Fruit fly (Drosophila melanogaster): Measurements from ENCODE around the gene pcx.
A peak's percentile ranks its signal among the peaks of the same experiment; 100 is the strongest.

The pcx gene

dm6 chrX:2196086-2196732 is 28.9 kb upstream of the pcx start (continued):
- TF ChIP-seq Atf3 (GFP tag; optimal IDR thresholded peaks at IDR 0.05) (no peak), Ada2b (GFP tag; IDR thresholded peaks at IDR 0.05) (0 out of 2 replicates have a peak, but pooled peaks have one; percentile 12)

dm6 chrX:2197414-2198271 is 27.5 kb upstream of the pcx start:
- TF ChIP-seq CG11085 (GFP tag; IDR thresholded peaks at IDR 0.05) (no peak), CG34376 (GFP tag; optimal IDR thresholded peaks at IDR 0.05) (peak; percentile 22), Med (GFP tag) (peak; percentile 29), CG4820 (GFP tag; optimal IDR thresholded peaks at IDR 0.05) (peak; percentile 7), gt (GFP tag; IDR thresholded peaks at IDR 0.05) (no peak), gem (tag; optimal IDR thresholded peaks at IDR 0.05) (peak; percentile 2), tio (GFP tag; optimal IDR thresholded peaks at IDR 0.05) (no peak), CG12219 (GFP tag; optimal IDR thresholded peaks at IDR 0.05) (no peak), CG32772 (GFP tag; IDR thresholded peaks at IDR 0.05) (no peak), row (GFP tag; IDR thresholded peaks at IDR 0.05) (no peak), CG3995 (GFP tag; optimal IDR thresholded peaks at IDR 0.05) (no peak), CG32532 (GFP tag; IDR thresholded peaks at IDR 0.05) (no peak), Sry-β (GFP tag; optimal IDR thresholded peaks at IDR 0.05) (no peak), pzg (GFP tag; optimal IDR thresholded peaks at IDR 0.05) (no peak), Jarid2 (GFP tag; optimal IDR thresholded peaks at IDR 0.05) (no peak), CG5245 (GFP tag; optimal IDR thresholded peaks at IDR 0.05) (no peak), hb (GFP tag; IDR thresholded peaks at IDR 0.05; ENCODE audit: partially characterized antibody) (no peak), sug (tag; optimal IDR thresholded peaks at IDR 0.05) (peak; percentile 93), lola (GFP tag; optimal IDR thresholded peaks at IDR 0.05) (no peak)

DNA sequence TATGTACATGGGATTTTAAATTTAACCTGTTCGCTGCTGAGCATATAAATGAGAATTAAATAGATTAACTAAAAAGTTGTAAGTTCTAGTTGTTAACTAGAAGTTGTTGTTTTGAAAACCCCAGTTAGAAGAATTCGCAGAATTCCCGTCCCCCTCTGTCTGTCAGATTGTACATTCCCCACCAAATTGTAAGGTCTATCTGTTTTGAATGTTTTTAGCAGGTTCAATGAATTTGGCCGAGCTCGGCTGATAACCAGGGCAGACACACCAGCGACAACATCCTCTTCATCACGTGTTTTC is 26.9 kb upstream of the pcx start:
- TF ChIP-seq Mes4 (GFP tag; optimal IDR thresholded peaks at IDR 0.05) (no peak), cwo (GFP tag; optimal IDR thresholded peaks at IDR 0.05) (peak; percentile 1)

DNA sequence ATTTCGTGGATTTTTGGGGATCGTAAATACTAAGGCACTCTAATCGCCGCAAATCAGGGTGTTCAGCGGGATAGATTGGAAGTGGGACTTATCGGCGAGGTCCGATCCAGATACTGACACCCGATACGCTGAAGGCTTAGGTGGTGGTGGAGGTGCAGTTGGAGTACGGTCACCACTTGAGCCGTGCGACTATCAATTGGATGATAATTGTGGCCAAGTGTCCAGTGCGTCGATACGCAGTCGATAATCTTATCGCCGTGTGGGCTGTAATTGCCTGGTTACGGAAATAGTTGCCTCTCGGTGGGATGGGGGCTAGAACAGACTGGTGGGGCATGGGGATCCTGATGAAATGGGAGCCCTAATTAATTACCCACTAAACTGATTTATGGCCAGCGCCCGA is 25.8 kb upstream of the pcx start:
- TF ChIP-seq chinmo (GFP tag; IDR thresholded peaks at IDR 0.05; ENCODE audit: partially characterized antibody) (peak; percentile 75; the same call in 1 of the 4 replicates), sug (tag; optimal IDR thresholded peaks at IDR 0.05) (peak; percentile 93), CG2120 (GFP tag; optimal IDR thresholded peaks at IDR 0.05) (no peak), exex (tag; optimal IDR thresholded peaks at IDR 0.05) (peak; percentile 99), CG10543 (GFP tag; optimal IDR thresholded peaks at IDR 0.05) (peak; percentile 49), corto (GFP tag; optimal IDR thresholded peaks at IDR 0.05) (no peak), CG12104 (GFP tag; optimal IDR thresholded peaks at IDR 0.05) (no peak), CG34376 (GFP tag; optimal IDR thresholded peaks at IDR 0.05) (peak; percentile 90), Hand (GFP tag; optimal IDR thresholded peaks at IDR 0.05) (no peak), CG4820 (GFP tag; optimal IDR thresholded peaks at IDR 0.05) (no peak), otp (GFP tag; IDR thresholded peaks at IDR 0.05) (0 out of 3 replicates have a peak, but pooled peaks have one; percentile 42), CG4282 (GFP tag; optimal IDR thresholded peaks at IDR 0.05) (no peak), CG33213 (GFP tag; optimal IDR thresholded peaks at IDR 0.05) (no peak), CG14860 (GFP tag; IDR thresholded peaks at IDR 0.05; ENCODE audit: partially characterized antibody) (no peak), CG12219 (GFP tag; optimal IDR thresholded peaks at IDR 0.05) (no peak), zen2 (GFP tag; IDR thresholded peaks at IDR 0.05; ENCODE audit: partially characterized antibody) (no peak), trh (GFP tag; optimal IDR thresholded peaks at IDR 0.05) (no peak), CG34422 (GFP tag; IDR thresholded peaks at IDR 0.05) (no peak), repo (GFP tag; optimal IDR thresholded peaks at IDR 0.05) (no peak), Mes4 (GFP tag; optimal IDR thresholded peaks at IDR 0.05) (no peak), CG18599 (GFP tag; optimal IDR thresholded peaks at IDR 0.05) (peak; percentile 67), Hmx (GFP tag; optimal IDR thresholded peaks at IDR 0.05) (no peak), stwl (tag; optimal IDR thresholded peaks at IDR 0.05) (no peak), B-H1 (GFP tag; IDR thresholded peaks at IDR 0.05) (no peak), mirr (GFP tag; optimal IDR thresholded peaks at IDR 0.05) (peak; percentile 16)
